Worm (Caenorhabditis elegans) whole organism, midembryonic: Measurements from ENCODE around the gene srw-77.

Experiments used
- T22C8.4 ChIP-seq: fragments of 200-800 bp; sonication (Bioruptor generic); IDR thresholded peaks from 2 replicates; pipeline ENCODE4 v1.3.6; 2022; ENCODE audit warnings: missing genetic modification characterization, missing compliant biosample characterization
- cog-1 ChIP-seq: sonication (generic microtip); optimal IDR thresholded peaks from 2 replicates; lab custom pipeline; 2016; ENCODE audit warnings: missing genetic modification characterization, missing compliant biosample characterization
- flt-1 ChIP-seq: fragments of 200-800 bp; sonication (Bioruptor generic); IDR thresholded peaks from 2 replicates; pipeline ENCODE4 v1.3.6; 2022; ENCODE audit warnings: missing genetic modification characterization, missing compliant biosample characterization
- klf-2 ChIP-seq: fragments of 200-800 bp; sonication (Bioruptor generic); conservative IDR thresholded peaks from 2 replicates; pipeline ENCODE4 v1.3.6; 2022; ENCODE audit warnings: missing genetic modification reagents, missing genetic modification characterization, missing compliant biosample characterization
- ref-1 ChIP-seq: fragments of 200-800 bp; sonication (Bioruptor generic); conservative IDR thresholded peaks from 2 replicates; pipeline ENCODE4 v1.3.6; 2022; ENCODE audit warnings: missing genetic modification reagents, missing genetic modification characterization, missing compliant biosample characterization
- ztf-29 ChIP-seq: fragments of 200-800 bp; sonication (Bioruptor generic); IDR thresholded peaks from 2 replicates; pipeline ENCODE4 v1.3.6; 2022; ENCODE audit warnings: missing genetic modification reagents, missing genetic modification characterization, missing compliant biosample characterization

DNA sequence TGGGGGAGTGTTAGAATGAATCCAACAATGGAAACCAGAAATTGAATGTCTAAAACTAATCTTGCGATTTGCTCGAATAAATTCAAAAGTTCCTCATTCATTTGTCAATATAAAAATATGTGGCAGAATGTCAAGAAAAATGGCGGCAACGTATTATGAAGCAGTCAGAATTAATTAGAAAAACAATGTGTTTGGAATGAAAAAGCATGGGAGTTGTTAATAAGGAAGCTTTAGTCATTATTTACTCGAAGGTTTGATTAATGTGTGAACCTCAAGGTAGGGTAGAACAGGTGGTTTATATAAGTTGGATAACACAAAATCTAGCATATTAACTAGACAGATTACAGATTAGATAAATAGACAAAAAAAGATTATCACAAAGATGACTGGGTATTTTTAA is 5.3 kb downstream of the srw-77 start, which contains the start of gene srw-76:
- TF ChIP-seq klf-2 (GFP tag; lab: Robert Waterston, UW), result no peak
- no peak for TF ChIP-seq T22C8.4 (GFP tag; lab: Robert Waterston, UW)
- no peak for TF ChIP-seq ztf-29
- TF ChIP-seq flt-1 (GFP tag; lab: Robert Waterston, UW), result no peak
- no peak for TF ChIP-seq ref-1 (GFP tag; lab: Robert Waterston, UW)
- TF ChIP-seq cog-1 (tag; lab: Kevin White, UChicago), result no peak
